Worm (Caenorhabditis elegans): ENCODE results near the gene slc-5A12.

- no peak for TF ChIP-seq unc-62 (GFP tag; optimal IDR thresholded peaks at IDR 0.05)
- no peak for TF ChIP-seq nhr-237 (tag; optimal IDR thresholded peaks at IDR 0.05)
- no peak for TF ChIP-seq sup-37 (GFP tag; optimal IDR thresholded peaks at IDR 0.05)
- no peak for TF ChIP-seq hlh-4 (tag; optimal IDR thresholded peaks at IDR 0.05)
- no peak for TF ChIP-seq snpc-4 (tag; optimal IDR thresholded peaks at IDR 0.05)
- no peak for TF ChIP-seq pqm-1 (tag; optimal IDR thresholded peaks at IDR 0.05)
- TF ChIP-seq Y116A8C.19 (tag; optimal IDR thresholded peaks at IDR 0.05; ENCODE audit: borderline replicate concordance): no peak
- no peak for TF ChIP-seq mab-9 (GFP tag; IDR thresholded peaks at IDR 0.05)
- no peak for TF ChIP-seq C16A3.4 (tag; optimal IDR thresholded peaks at IDR 0.05)
- TF ChIP-seq efl-3 (GFP tag; optimal IDR thresholded peaks at IDR 0.05): no peak
- no peak for TF ChIP-seq aha-1 (tag; optimal IDR thresholded peaks at IDR 0.05)
- no peak for TF ChIP-seq tbx-2 (tag; optimal IDR thresholded peaks at IDR 0.05)
- no peak for TF ChIP-seq fos-1 (tag; optimal IDR thresholded peaks at IDR 0.05)
Measured at ce11 chrIV:11938554-11938953, 1.3 kb downstream of the slc-5A12 start.

All from whole organism, L1 larva.